Fruit fly (Drosophila melanogaster) whole organism, prepupa: ENCODE data around the gene CG5611.

ENCODE experiments used
- CG34406 ChIP-seq: fragments of 200-800 bp; sonication (Bioruptor generic); optimal IDR thresholded peaks from 3 replicates; lab custom pipeline; 2016; ENCODE audit warnings: missing biosample characterization, missing genetic modification characterization
- CG6792 ChIP-seq: fragments of 200-800 bp; sonication (Bioruptor generic); optimal IDR thresholded peaks from 3 replicates; lab custom pipeline; 2016; ENCODE audit warnings: missing biosample characterization, missing genetic modification characterization
- Ets96B ChIP-seq: fragments of 200-800 bp; optimal IDR thresholded peaks from 2 replicates; lab custom pipeline; 2019; ENCODE audit warnings: missing biosample characterization, mild to moderate bottlenecking, missing genetic modification characterization, moderate library complexity
- Gug ChIP-seq: fragments of 200-800 bp; sonication (Bioruptor generic); IDR thresholded peaks from 2 replicates; pipeline ENCODE4 v1.3.6; 2022; ENCODE audit warnings: missing biosample characterization, missing genetic modification characterization
- dac ChIP-seq: fragments of 200-800 bp; sonication (Bioruptor generic); optimal IDR thresholded peaks from 2 replicates; lab custom pipeline; 2017; ENCODE audit warnings: missing biosample characterization, mild to moderate bottlenecking, missing genetic modification characterization
- fkh ChIP-seq: fragments of 200-800 bp; sonication (Bioruptor generic); optimal IDR thresholded peaks from 3 replicates; lab custom pipeline; 2017; ENCODE audit warnings: missing biosample characterization, mild to moderate bottlenecking, missing genetic modification characterization, moderate library complexity
- net ChIP-seq: fragments of 200-800 bp; sonication (Bioruptor generic); optimal IDR thresholded peaks from 3 replicates; lab custom pipeline; 2016; ENCODE audit warnings: missing biosample characterization, missing genetic modification characterization

dm6 chr3R:27655109-27655508 is 19.2 kb upstream of the CG5611 start:
- no peak for TF ChIP-seq CG34406 (GFP tag; lab: Kevin White, UChicago)
- TF ChIP-seq CG6792 (GFP tag; lab: Kevin White, UChicago), result no peak
- TF ChIP-seq Ets96B (tag; lab: Kevin White, UChicago), result peak; percentile 40
- no peak for TF ChIP-seq Gug (GFP tag; lab: Robert Waterston, UW)
- TF ChIP-seq net (GFP tag; lab: Kevin White, UChicago), result no peak
- peak; percentile 10 for TF ChIP-seq dac (GFP tag; lab: Kevin White, UChicago)
- TF ChIP-seq fkh (GFP tag; lab: Kevin White, UChicago), result no peak
